Worm (Caenorhabditis elegans) whole organism, L1 larva: ENCODE data around the gene kvs-4.

Source experiments
- aha-1 ChIP-seq: fragments of 150-350 bp; optimal IDR thresholded peaks from 2 replicates; lab custom pipeline; 2014; ENCODE audit warnings: missing biosample characterization, missing genetic modification characterization
- alr-1 ChIP-seq: fragments of 200-800 bp; sonication (Bioruptor generic); optimal IDR thresholded peaks from 2 replicates; lab custom pipeline; 2018; ENCODE audit warnings: borderline replicate concordance, mild to moderate bottlenecking, missing genetic modification characterization, missing compliant biosample characterization
- efl-1 ChIP-seq, 4 experiments: fragments of 150-350 bp; optimal IDR thresholded peaks in 3 of 4; peaks in 1 of 4; 1 replicate in 1 of 4; 2 replicates in 3 of 4; lab custom pipeline; 2014; ENCODE audit warnings: missing biosample characterization in 2 of 4, missing genetic modification characterization in 2 of 4, missing genetic modification reagents in 2 of 4
- fos-1 ChIP-seq: fragments of 150-350 bp; optimal IDR thresholded peaks from 2 replicates; lab custom pipeline; 2014; ENCODE audit warnings: missing biosample characterization, missing genetic modification characterization
- grh-1 ChIP-seq: fragments of 200-800 bp; sonication (Bioruptor generic); IDR thresholded peaks from 2 replicates; pipeline ENCODE4 v1.3.6; 2022; ENCODE audit warnings: missing genetic modification reagents, missing genetic modification characterization, missing compliant biosample characterization
- lin-35 ChIP-seq, 2 experiments: fragments of 150-350 bp; optimal IDR thresholded peaks; 2 replicates each; lab custom pipeline; 2014; ENCODE audit warnings: missing biosample characterization in 2 of 2, missing genetic modification characterization in 2 of 2, missing genetic modification reagents in 2 of 2
- lin-39 ChIP-seq: fragments of 150-350 bp; optimal IDR thresholded peaks from 2 replicates; lab custom pipeline; 2014; ENCODE audit warnings: missing biosample characterization, missing genetic modification reagents, missing genetic modification characterization
- nhr-77 ChIP-seq: fragments of 150-350 bp; optimal IDR thresholded peaks from 2 replicates; lab custom pipeline; 2014; ENCODE audit warnings: missing biosample characterization, missing genetic modification characterization
- pqm-1 ChIP-seq: sonication (generic microtip); optimal IDR thresholded peaks from 3 replicates; lab custom pipeline; 2017; ENCODE audit warnings: missing biosample characterization, missing genetic modification characterization
- snpc-4 ChIP-seq: fragments of 150-350 bp; optimal IDR thresholded peaks from 2 replicates; lab custom pipeline; 2014; ENCODE audit warnings: missing biosample characterization, missing genetic modification characterization
- unc-62 ChIP-seq: fragments of 150-350 bp; optimal IDR thresholded peaks from 2 replicates; lab custom pipeline; 2014; ENCODE audit warnings: missing biosample characterization, missing genetic modification reagents, missing genetic modification characterization
- zag-1 ChIP-seq: fragments of 150-350 bp; optimal IDR thresholded peaks from 2 replicates; lab custom pipeline; 2014; ENCODE audit warnings: missing biosample characterization, missing genetic modification characterization
- ztf-11 ChIP-seq, 2 experiments: sonication (generic microtip); optimal IDR thresholded peaks; 2 replicates each; lab custom pipeline; 2016 to 2017; ENCODE audit warnings: missing genetic modification characterization in 2 of 2, missing biosample characterization in 1 of 2, missing compliant biosample characterization in 1 of 2
- ztf-4 ChIP-seq: fragments of 150-350 bp; optimal IDR thresholded peaks from 2 replicates; lab custom pipeline; 2014; ENCODE audit warnings: missing biosample characterization, missing genetic modification characterization

DNA sequence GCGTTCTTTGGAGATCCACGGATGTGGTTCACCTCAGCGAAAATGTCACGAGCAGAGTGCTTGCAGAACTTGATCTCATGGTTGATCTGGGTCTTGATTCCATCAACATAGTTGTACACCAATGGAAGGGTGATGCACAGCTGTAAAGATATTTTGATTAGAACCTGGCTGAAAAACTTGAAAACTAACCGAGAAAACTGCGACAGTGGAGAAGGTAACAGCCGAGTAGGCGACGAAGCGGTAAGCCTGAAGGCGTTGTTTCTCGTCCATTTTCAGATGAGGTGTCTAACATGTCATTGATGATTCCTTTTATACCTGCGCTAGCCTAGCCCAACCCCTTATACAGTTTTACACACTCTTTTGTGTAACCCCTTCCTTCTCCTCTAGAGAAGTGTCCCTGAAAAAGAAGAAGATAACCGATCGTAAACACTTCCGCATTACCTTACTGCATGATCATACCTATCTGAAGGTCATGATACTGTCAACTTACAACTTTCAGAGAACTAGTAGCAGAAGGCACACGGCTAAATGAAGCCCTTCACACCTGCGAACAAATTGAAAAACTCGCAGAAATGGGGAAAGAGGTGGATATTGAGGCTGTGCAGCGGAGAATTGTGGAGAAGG is 24.7 kb upstream of the kvs-4 start, which contains the start of gene col-94:
- TF ChIP-seq grh-1 (GFP tag; lab: Robert Waterston, UW) (no peak), lin-35 (GFP tag; optimal IDR thresholded peaks at IDR 0.05; lab: Kevin White, UChicago) (no peak), pqm-1 (no peak), snpc-4 (no peak), alr-1 (tag; lab: Kevin White, UChicago) (no peak), zag-1 (tag; lab: Kevin White, UChicago) (no peak), nhr-77 (tag; lab: Kevin White, UChicago) (no peak), ztf-11 (tag; optimal IDR thresholded peaks at IDR 0.05; lab: Kevin White, UChicago) (no peak), unc-62 (no peak), fos-1 (tag; lab: Kevin White, UChicago) (no peak), efl-1 (optimal IDR thresholded peaks at IDR 0.05; lab: Kevin White, UChicago) (no peak), efl-1 (GFP tag; optimal IDR thresholded peaks at IDR 0.05 in 1 of 2; lab: Kevin White, UChicago) (no peak), aha-1 (tag; lab: Kevin White, UChicago) (no peak), ztf-4 (tag; lab: Kevin White, UChicago) (no peak), lin-39 (tag; lab: Kevin White, UChicago) (no peak)
